Fruit fly (Drosophila melanogaster) S2 (cell line): ENCODE measurements around the gene MED14.

Experiments
- CG8478 ChIP-seq: fragments of >200 bp; optimal IDR thresholded peaks from 2 replicates; lab custom pipeline; 2018
- CTCF ChIP-seq, 2 experiments: fragments of >200 bp; optimal IDR thresholded peaks; 2 replicates each; lab custom pipeline; 2018

- TF ChIP-seq CTCF (optimal IDR thresholded peaks at IDR 0.05; lab: Kevin White, UChicago) (no peak), CG8478 (lab: Kevin White, UChicago) (no peak)
These were observed 35.7 kb downstream of the MED14 start for dm6 chr3L:628654-629285.
